Worm (Caenorhabditis elegans) whole organism, L3 larva: ENCODE measurements around the gene txt-13.
A peak's percentile ranks its signal among the peaks of the same experiment; 100 is the strongest.

ENCODE experiments used
- R02D3.7 ChIP-seq: fragments of 150-350 bp; optimal IDR thresholded peaks from 2 replicates; lab custom pipeline; 2014; ENCODE audit warnings: missing biosample characterization, missing genetic modification characterization
- ZK546.5 ChIP-seq: sonication (generic microtip); optimal IDR thresholded peaks from 2 replicates; lab custom pipeline; 2017; ENCODE audit warnings: missing biosample characterization, missing genetic modification characterization
- aly-2 ChIP-seq: fragments of 150-350 bp; optimal IDR thresholded peaks from 2 replicates; lab custom pipeline; 2014; ENCODE audit warnings: missing biosample characterization, missing genetic modification characterization
- ama-1 ChIP-seq: fragments of 150-350 bp; optimal IDR thresholded peaks from 2 replicates; lab custom pipeline; 2018
- ceh-16 ChIP-seq: sonication (generic microtip); optimal IDR thresholded peaks from 2 replicates; lab custom pipeline; 2017; ENCODE audit warnings: missing biosample characterization, missing genetic modification characterization
- ceh-28 ChIP-seq: fragments of 150-350 bp; optimal IDR thresholded peaks from 2 replicates; lab custom pipeline; 2014; ENCODE audit warnings: missing biosample characterization, missing genetic modification reagents, missing genetic modification characterization
- ceh-82 ChIP-seq: fragments of 150-350 bp; optimal IDR thresholded peaks from 2 replicates; lab custom pipeline; 2014; ENCODE audit warnings: missing biosample characterization, missing genetic modification characterization
- ceh-9 ChIP-seq: sonication (generic microtip); optimal IDR thresholded peaks from 2 replicates; lab custom pipeline; 2018; ENCODE audit warnings: missing biosample characterization, missing genetic modification characterization
- daf-12 ChIP-seq: fragments of 150-350 bp; optimal IDR thresholded peaks from 2 replicates; lab custom pipeline; 2014; ENCODE audit warnings: missing biosample characterization, missing genetic modification reagents, missing genetic modification characterization
- egl-27 ChIP-seq: sonication (generic microtip); optimal IDR thresholded peaks from 4 replicates; lab custom pipeline; 2017; ENCODE audit warnings: missing biosample characterization, missing genetic modification reagents, missing genetic modification characterization
- egl-5 ChIP-seq: fragments of 150-350 bp; optimal IDR thresholded peaks from 2 replicates; lab custom pipeline; 2017; ENCODE audit warnings: missing biosample characterization, missing genetic modification reagents, missing genetic modification characterization, inconsistent platforms
- elt-1 ChIP-seq: fragments of 150-350 bp; optimal IDR thresholded peaks from 2 replicates; lab custom pipeline; 2014; ENCODE audit warnings: missing biosample characterization, missing genetic modification characterization
- elt-2 ChIP-seq: sonication (generic microtip); optimal IDR thresholded peaks from 2 replicates; lab custom pipeline; 2016; ENCODE audit warnings: missing genetic modification reagents, mild to moderate bottlenecking, missing genetic modification characterization, missing compliant biosample characterization
- elt-3 ChIP-seq, 3 experiments: fragments of 150-350 bp in 1 of 3; sonication (generic microtip) in 2 of 3; optimal IDR thresholded peaks; 2 replicates in 2 of 3; 4 replicates in 1 of 3; lab custom pipeline; 2014 to 2017; ENCODE audit warnings: missing biosample characterization in 3 of 3, missing genetic modification characterization in 3 of 3
- eor-1 ChIP-seq, 2 experiments: fragments of 150-350 bp; optimal IDR thresholded peaks; 2 replicates each; lab custom pipeline; 2014 to 2018; ENCODE audit warnings: missing biosample characterization in 2 of 2, missing genetic modification characterization in 2 of 2
- fkh-10 ChIP-seq: sonication (generic microtip); optimal IDR thresholded peaks from 2 replicates; lab custom pipeline; 2017; ENCODE audit warnings: missing biosample characterization, missing genetic modification reagents, missing genetic modification characterization
- fkh-2 ChIP-seq: fragments of 150-350 bp; optimal IDR thresholded peaks from 2 replicates; lab custom pipeline; 2014; ENCODE audit warnings: missing biosample characterization, missing genetic modification reagents, missing genetic modification characterization
- fos-1 ChIP-seq: fragments of 150-350 bp; optimal IDR thresholded peaks from 2 replicates; lab custom pipeline; 2014; ENCODE audit warnings: missing biosample characterization, missing genetic modification characterization
- hmg-11 ChIP-seq: sonication (generic microtip); optimal IDR thresholded peaks from 2 replicates; lab custom pipeline; 2016; ENCODE audit warnings: missing genetic modification characterization, missing compliant biosample characterization
- jun-1 ChIP-seq: fragments of 150-350 bp; optimal IDR thresholded peaks from 2 replicates; lab custom pipeline; 2014; ENCODE audit warnings: missing biosample characterization, missing genetic modification reagents, missing genetic modification characterization
- lin-15B ChIP-seq: fragments of 150-350 bp; optimal IDR thresholded peaks from 2 replicates; lab custom pipeline; 2014; ENCODE audit warnings: missing biosample characterization, missing genetic modification characterization
- lin-39 ChIP-seq: fragments of 150-350 bp; optimal IDR thresholded peaks from 2 replicates; lab custom pipeline; 2018; ENCODE audit warnings: missing biosample characterization, missing genetic modification reagents, missing genetic modification characterization
- lsy-12 ChIP-seq: sonication (generic microtip); optimal IDR thresholded peaks from 2 replicates; lab custom pipeline; 2016; ENCODE audit warnings: mild to moderate bottlenecking, missing genetic modification characterization, missing compliant biosample characterization
- mdl-1 ChIP-seq: fragments of 150-350 bp; optimal IDR thresholded peaks from 2 replicates; lab custom pipeline; 2014; ENCODE audit warnings: missing biosample characterization, missing genetic modification characterization
- mml-1 ChIP-seq: fragments of 150-350 bp; sonication (generic microtip); optimal IDR thresholded peaks from 3 replicates; lab custom pipeline; 2014; ENCODE audit warnings: missing biosample characterization, missing genetic modification characterization
- nfya-1 ChIP-seq: sonication (generic microtip); optimal IDR thresholded peaks from 2 replicates; lab custom pipeline; 2017; ENCODE audit warnings: missing genetic modification characterization, mild to moderate bottlenecking, missing compliant biosample characterization, antibody characterized with exemption, moderate library complexity; ENCODE audit not compliant: insufficient read depth
- nhr-11 ChIP-seq: fragments of 150-350 bp; optimal IDR thresholded peaks from 2 replicates; lab custom pipeline; 2014; ENCODE audit warnings: missing biosample characterization, missing genetic modification characterization
- nhr-12 ChIP-seq: fragments of 150-350 bp; optimal IDR thresholded peaks from 2 replicates; lab custom pipeline; 2014; ENCODE audit warnings: missing biosample characterization, missing genetic modification characterization
- nhr-23 ChIP-seq: fragments of 150-350 bp; optimal IDR thresholded peaks from 2 replicates; lab custom pipeline; 2014; ENCODE audit warnings: missing biosample characterization, missing genetic modification reagents, missing genetic modification characterization
- nhr-237 ChIP-seq: fragments of 150-350 bp; optimal IDR thresholded peaks from 2 replicates; lab custom pipeline; 2014; ENCODE audit warnings: missing biosample characterization, missing genetic modification characterization
- nhr-25 ChIP-seq: sonication (generic microtip); optimal IDR thresholded peaks from 2 replicates; lab custom pipeline; 2017; ENCODE audit warnings: missing biosample characterization, missing genetic modification characterization
- nhr-28 ChIP-seq: fragments of 150-350 bp; optimal IDR thresholded peaks from 2 replicates; lab custom pipeline; 2014; ENCODE audit warnings: missing biosample characterization, missing genetic modification characterization
- nhr-43 ChIP-seq: sonication (generic microtip); optimal IDR thresholded peaks from 2 replicates; lab custom pipeline; 2016; ENCODE audit warnings: mild to moderate bottlenecking, missing genetic modification characterization, missing compliant biosample characterization; ENCODE audit not compliant: poor library complexity, severe bottlenecking
- nhr-67 ChIP-seq: fragments of 150-350 bp; optimal IDR thresholded peaks from 2 replicates; lab custom pipeline; 2014; ENCODE audit warnings: missing biosample characterization, missing genetic modification characterization
- nhr-76 ChIP-seq: fragments of 150-350 bp; sonication (generic microtip); optimal IDR thresholded peaks from 5 replicates; lab custom pipeline; 2014; ENCODE audit warnings: missing biosample characterization, missing genetic modification characterization
- pha-4 ChIP-seq: fragments of 150-350 bp; optimal IDR thresholded peaks from 2 replicates; lab custom pipeline; 2014; ENCODE audit warnings: missing biosample characterization, missing genetic modification reagents, missing genetic modification characterization
- pqm-1 ChIP-seq: fragments of 150-350 bp; optimal IDR thresholded peaks from 2 replicates; lab custom pipeline; 2017; ENCODE audit warnings: missing biosample characterization, missing genetic modification characterization, inconsistent platforms
- sea-2 ChIP-seq: fragments of 150-350 bp; sonication (generic microtip); optimal IDR thresholded peaks from 4 replicates; lab custom pipeline; 2014; ENCODE audit warnings: missing biosample characterization, missing genetic modification reagents, missing genetic modification characterization
- skn-1 ChIP-seq: fragments of 150-350 bp; optimal IDR thresholded peaks from 2 replicates; lab custom pipeline; 2014; ENCODE audit warnings: missing biosample characterization, missing genetic modification characterization
- snpc-4 ChIP-seq: fragments of 150-350 bp; optimal IDR thresholded peaks from 2 replicates; lab custom pipeline; 2014; ENCODE audit warnings: missing biosample characterization, missing genetic modification characterization
- tbx-2 ChIP-seq: sonication (generic microtip); optimal IDR thresholded peaks from 2 replicates; lab custom pipeline; 2016; ENCODE audit warnings: mild to moderate bottlenecking, missing genetic modification characterization, missing compliant biosample characterization
- unc-39 ChIP-seq: sonication (generic microtip); optimal IDR thresholded peaks from 4 replicates; lab custom pipeline; 2017; ENCODE audit warnings: missing biosample characterization, missing genetic modification characterization
- unc-62 ChIP-seq: fragments of 150-350 bp; sonication (generic microtip); optimal IDR thresholded peaks from 4 replicates; lab custom pipeline; 2014; ENCODE audit warnings: missing biosample characterization, missing genetic modification reagents, missing genetic modification characterization
- zag-1 ChIP-seq: fragments of 150-350 bp; optimal IDR thresholded peaks from 2 replicates; lab custom pipeline; 2014; ENCODE audit warnings: missing biosample characterization, missing genetic modification characterization
- ztf-11 ChIP-seq: fragments of 150-350 bp; optimal IDR thresholded peaks from 2 replicates; lab custom pipeline; 2014; ENCODE audit warnings: missing biosample characterization, missing genetic modification characterization
- ztf-4 ChIP-seq: fragments of 150-350 bp; optimal IDR thresholded peaks from 2 replicates; lab custom pipeline; 2014; ENCODE audit warnings: missing biosample characterization, missing genetic modification characterization

Gene txt-13

DNA sequence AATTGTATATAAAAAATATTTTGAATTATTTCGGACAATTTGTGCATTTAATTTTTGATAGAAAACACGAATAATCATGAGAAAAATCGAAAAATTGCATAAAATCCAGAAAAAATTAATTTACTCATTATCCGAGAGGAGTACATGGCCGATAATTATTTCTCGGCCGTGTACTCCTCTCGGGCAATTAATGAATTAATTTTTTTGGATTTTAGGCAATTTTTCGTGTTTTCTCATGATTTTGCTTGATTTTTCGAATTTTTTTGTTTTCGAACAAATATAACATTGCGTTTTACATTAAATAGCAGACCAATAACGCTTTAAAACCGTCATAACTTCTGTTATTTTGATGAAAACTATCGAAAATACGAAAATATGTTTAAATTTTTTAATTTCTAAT is 32.4 kb upstream of the txt-13 start:
- TF ChIP-seq mml-1 (tag; lab: Kevin White, UChicago) (no peak), egl-27 (tag; lab: Kevin White, UChicago) (no peak), nhr-67 (no peak), nhr-23 (tag; lab: Kevin White, UChicago) (peak; percentile 64), elt-2 (peak; percentile 28), nhr-43 (peak; percentile 79), sea-2 (GFP tag; lab: Kevin White, UChicago) (no peak), unc-39 (tag; lab: Kevin White, UChicago) (no peak), pha-4 (tag; lab: Kevin White, UChicago) (peak; percentile 61), hmg-11 (tag; lab: Kevin White, UChicago) (peak; percentile 30), nfya-1 (peak; percentile 50), lin-39 (tag; lab: Kevin White, UChicago) (no peak), eor-1 (tag; optimal IDR thresholded peaks at IDR 0.05; lab: Kevin White, UChicago) (no peak), R02D3.7 (peak; percentile 14), egl-5 (tag; lab: Kevin White, UChicago) (peak; percentile 16), lsy-12 (tag; lab: Kevin White, UChicago) (peak; percentile 51), skn-1 (tag; lab: Kevin White, UChicago) (no peak), tbx-2 (tag; lab: Kevin White, UChicago) (no peak), lin-15B (peak; percentile 39), nhr-28 (tag; lab: Kevin White, UChicago) (no peak)

DNA sequence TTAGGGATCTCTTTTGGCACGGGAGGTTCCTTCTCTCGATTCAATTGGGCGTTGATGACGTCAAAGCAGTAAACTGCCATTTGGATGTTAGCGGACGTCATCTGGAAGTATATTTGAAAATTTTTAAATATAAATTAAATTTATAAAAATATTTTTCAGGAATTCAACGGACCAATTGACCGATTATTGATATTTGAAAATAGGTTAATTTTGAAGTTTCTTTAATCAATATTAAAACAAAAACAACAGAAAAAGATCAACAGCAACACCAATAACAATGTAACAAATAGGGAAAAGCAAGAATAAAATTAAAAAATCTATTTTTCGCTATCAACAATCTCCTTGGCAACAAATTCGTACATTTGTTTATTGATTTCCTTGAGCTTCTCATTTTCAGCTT is 31.2 kb upstream of the txt-13 start, which contains the start of gene R166.3:
R166.3 (minus strand) TSS at position 101 of the 400 bp plus-strand sequence.
- no peak for TF ChIP-seq nhr-11 (tag; lab: Kevin White, UChicago)
- no peak for TF ChIP-seq nhr-23 (tag; lab: Kevin White, UChicago)
- no peak for TF ChIP-seq nhr-237 (tag; lab: Kevin White, UChicago)
- TF ChIP-seq eor-1 (tag; optimal IDR thresholded peaks at IDR 0.05; lab: Kevin White, UChicago) = no peak

DNA sequence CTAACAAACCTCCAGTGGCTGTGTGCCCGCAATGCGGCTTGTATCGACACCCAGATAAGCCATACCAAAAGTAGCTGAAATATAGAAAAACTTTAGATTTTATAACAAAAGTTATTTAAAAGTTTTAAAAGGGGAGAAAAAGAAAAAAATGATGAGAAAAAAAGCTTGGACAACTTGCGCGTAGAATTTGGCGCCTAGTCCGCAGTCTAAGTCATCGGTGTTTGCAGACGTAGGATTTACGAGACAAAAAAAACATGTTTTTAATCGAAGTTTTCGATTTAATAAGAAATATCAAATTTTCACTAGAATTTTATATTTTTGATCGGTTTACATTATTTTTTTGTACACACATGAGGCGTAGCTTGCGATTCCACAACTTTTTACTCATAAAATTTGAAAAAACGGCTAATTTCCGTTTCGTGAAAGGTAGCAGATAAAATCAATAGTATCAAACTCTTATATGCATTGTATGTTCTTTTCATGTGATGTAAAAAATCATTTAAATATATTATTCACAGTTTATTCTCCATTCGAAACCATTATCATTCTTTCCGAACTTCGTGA is 28.4 kb upstream of the txt-13 start, which contains the start of gene pro-1:
pro-1 (minus strand) TSS at position 74 of the 564 bp plus-strand sequence.
- no peak for TF ChIP-seq fkh-2 (tag; lab: Kevin White, UChicago)
- TF ChIP-seq elt-1 = no peak
- no peak for TF ChIP-seq ztf-11 (tag; lab: Kevin White, UChicago)
- TF ChIP-seq ceh-16 (tag; lab: Kevin White, UChicago) = no peak
- no peak for TF ChIP-seq nhr-67
- TF ChIP-seq fos-1 = no peak
- no peak for TF ChIP-seq zag-1 (tag; lab: Kevin White, UChicago)
- TF ChIP-seq lin-15B = peak; percentile 42
- TF ChIP-seq elt-3 (tag; optimal IDR thresholded peaks at IDR 0.05; lab: Kevin White, UChicago) = no peak
- TF ChIP-seq aly-2 = peak; percentile 32
- peak; percentile 51 for TF ChIP-seq pqm-1 (tag; lab: Kevin White, UChicago)
- no peak for TF ChIP-seq nhr-12 (tag; lab: Kevin White, UChicago)
- peak; percentile 95 for TF ChIP-seq lsy-12 (tag; lab: Kevin White, UChicago)
- TF ChIP-seq tbx-2 (tag; lab: Kevin White, UChicago) = peak; percentile 60
- TF ChIP-seq nhr-43 = peak; percentile 79
- TF ChIP-seq hmg-11 (tag; lab: Kevin White, UChicago) = peak; percentile 4
- TF ChIP-seq egl-27 (tag; lab: Kevin White, UChicago) = no peak
- TF ChIP-seq nhr-237 (tag; lab: Kevin White, UChicago) = no peak
- peak; percentile 66 for TF ChIP-seq nfya-1
- no peak for TF ChIP-seq unc-62 (GFP tag; lab: Kevin White, UChicago)
- TF ChIP-seq fkh-10 (GFP tag; lab: Kevin White, UChicago) = no peak
- no peak for TF ChIP-seq egl-5 (tag; lab: Kevin White, UChicago)
- TF ChIP-seq ZK546.5 (tag; lab: Kevin White, UChicago) = peak; percentile 23
- no peak for TF ChIP-seq unc-39 (tag; lab: Kevin White, UChicago)
- TF ChIP-seq elt-2 = peak; percentile 56
- peak; percentile 57 for TF ChIP-seq jun-1
- peak; percentile 62 for TF ChIP-seq nhr-25
- TF ChIP-seq nhr-11 (tag; lab: Kevin White, UChicago) = no peak
- TF ChIP-seq snpc-4 (tag; lab: Kevin White, UChicago) = no peak
- peak; percentile 78 for TF ChIP-seq ztf-4 (tag; lab: Kevin White, UChicago)
- peak; percentile 91 for TF ChIP-seq pha-4 (tag; lab: Kevin White, UChicago)
- peak; percentile 34 for TF ChIP-seq ceh-28 (tag; lab: Kevin White, UChicago)
- no peak for TF ChIP-seq mml-1 (tag; lab: Kevin White, UChicago)
- TF ChIP-seq ama-1 (lab: Kevin White, UChicago) = peak; percentile 97
- TF ChIP-seq lin-39 (tag; lab: Kevin White, UChicago) = peak; percentile 62
- no peak for TF ChIP-seq eor-1 (tag; optimal IDR thresholded peaks at IDR 0.05; lab: Kevin White, UChicago)
- peak; percentile 96 for TF ChIP-seq R02D3.7
- no peak for TF ChIP-seq ceh-82 (tag; lab: Kevin White, UChicago)
- TF ChIP-seq nhr-28 (tag; lab: Kevin White, UChicago) = peak; percentile 29
- peak; percentile 79 for TF ChIP-seq nhr-23 (tag; lab: Kevin White, UChicago)
- TF ChIP-seq daf-12 (tag; lab: Kevin White, UChicago) = no peak
- TF ChIP-seq ceh-9 (tag; lab: Kevin White, UChicago) = no peak
- TF ChIP-seq skn-1 (tag; lab: Kevin White, UChicago) = peak; percentile 74
- no peak for TF ChIP-seq nhr-76
- TF ChIP-seq mdl-1 (tag; lab: Kevin White, UChicago) = no peak
